Fruit fly (Drosophila melanogaster): ENCODE measurements around the gene CG42740.

The CG42740 gene

DNA sequence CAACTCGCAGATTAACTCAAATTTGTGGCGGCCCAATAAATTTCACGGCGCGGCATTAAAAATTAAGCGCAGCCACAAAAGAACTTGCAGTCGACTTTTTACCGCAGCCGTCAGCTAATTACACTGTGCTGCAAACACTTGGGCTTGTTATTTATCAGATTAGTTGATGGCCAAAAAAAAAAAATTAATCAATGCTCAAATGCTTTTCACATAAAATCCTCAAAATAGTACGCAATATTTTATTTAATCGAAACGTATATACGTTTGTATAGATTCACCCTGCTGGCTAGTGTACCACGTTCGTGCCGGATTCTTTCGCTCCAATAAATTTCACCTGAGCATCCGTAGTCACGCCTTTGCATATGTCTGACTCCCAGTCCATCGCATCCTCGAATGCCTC, 9.0 kb downstream of the CG42740 start (continued):
- TF ChIP-seq CG8290 (GFP tag; optimal IDR thresholded peaks at IDR 0.05) (no peak), CG8290 (tag; optimal IDR thresholded peaks at IDR 0.05) (peak in 1 of 2 experiments; percentile 52), CG12769 (tag; optimal IDR thresholded peaks at IDR 0.05) (peak; percentile 56), tin (GFP tag; optimal IDR thresholded peaks at IDR 0.05) (peak; percentile 59), CG7372 (GFP tag; IDR thresholded peaks at IDR 0.05) (peak; percentile 40; the same call in 1 of the 2 replicates), zfh1 (GFP tag; IDR thresholded peaks at IDR 0.05) (peak; percentile 74), CG17385 (GFP tag; optimal IDR thresholded peaks at IDR 0.05) (peak; percentile 31), CG17359 (tag; optimal IDR thresholded peaks at IDR 0.05) (peak; percentile 66), CG10147 (GFP tag; optimal IDR thresholded peaks at IDR 0.05) (peak; percentile 9), CG9609 (GFP tag; optimal IDR thresholded peaks at IDR 0.05) (peak; percentile 7), CG31388 (GFP tag; optimal IDR thresholded peaks at IDR 0.05) (no peak), CG32767 (GFP tag; IDR thresholded peaks at IDR 0.05) (0 out of 2 replicates have a peak, but pooled peaks have one; percentile 23), ranshi (GFP tag; IDR thresholded peaks at IDR 0.05) (peak; percentile 63; the same call in 1 of the 2 replicates), CG12104 (GFP tag; optimal IDR thresholded peaks at IDR 0.05) (peak; percentile 7), CG1602 (GFP tag; optimal IDR thresholded peaks at IDR 0.05) (no peak), CG14667 (GFP tag; IDR thresholded peaks at IDR 0.05) (no peak), Hsf (GFP tag; optimal IDR thresholded peaks at IDR 0.05) (peak; percentile 62), CG2116 (GFP tag; optimal IDR thresholded peaks at IDR 0.05) (no peak), pan (optimal IDR thresholded peaks at IDR 0.05) (no peak), pan (GFP tag; optimal IDR thresholded peaks at IDR 0.05 in 1 of 2, IDR thresholded peaks at IDR 0.05 in 1 of 2) (peak in 1 of 2 experiments; percentile 75), NC2α (GFP tag; optimal IDR thresholded peaks at IDR 0.05) (no peak), CG11456 (GFP tag; IDR thresholded peaks at IDR 0.05) (peak; percentile 61; the same call in 1 of the 3 replicates), scrt (GFP tag; optimal IDR thresholded peaks at IDR 0.05) (peak; percentile 20), CG10565 (GFP tag; optimal IDR thresholded peaks at IDR 0.05) (no peak), CG8089 (GFP tag; optimal IDR thresholded peaks at IDR 0.05) (peak; percentile 25), CG11723 (GFP tag; optimal IDR thresholded peaks at IDR 0.05) (no peak), CG15011 (GFP tag; optimal IDR thresholded peaks at IDR 0.05) (peak; percentile 24), CoRest (tag; optimal IDR thresholded peaks at IDR 0.05) (peak; percentile 36), CG4617 (GFP tag; optimal IDR thresholded peaks at IDR 0.05; ENCODE audit: borderline replicate concordance) (no peak), CG6272 (GFP tag; IDR thresholded peaks at IDR 0.05) (peak; percentile 38; the same call in 1 of the 2 replicates), Dll (GFP tag; IDR thresholded peaks at IDR 0.05; ENCODE audit: partially characterized antibody) (no peak), ttk (GFP tag; IDR thresholded peaks at IDR 0.05) (peak; percentile 51; the same call in 1 of the 2 replicates), tap (tag; optimal IDR thresholded peaks at IDR 0.05) (peak; percentile 17), CG10979 (tag; optimal IDR thresholded peaks at IDR 0.05) (peak; percentile 73), CG4424 (GFP tag; optimal IDR thresholded peaks at IDR 0.05) (peak; percentile 60), bab2 (GFP tag; optimal IDR thresholded peaks at IDR 0.05) (peak; percentile 59), gcm (GFP tag; optimal IDR thresholded peaks at IDR 0.05) (peak; percentile 32), usp (GFP tag; optimal IDR thresholded peaks at IDR 0.05) (no peak), her (GFP tag; optimal IDR thresholded peaks at IDR 0.05) (no peak), Gug (GFP tag; IDR thresholded peaks at IDR 0.05) (0 out of 4 replicates have a peak, but pooled peaks have one; percentile 1), Med (GFP tag) (peak; percentile 90), ken (GFP tag; IDR thresholded peaks at IDR 0.05) (0 out of 3 replicates have a peak, but pooled peaks have one; percentile 55), CG18599 (GFP tag; optimal IDR thresholded peaks at IDR 0.05) (peak; percentile 63), Vsx1 (GFP tag; optimal IDR thresholded peaks at IDR 0.05) (peak; percentile 45), vvl (GFP tag; IDR thresholded peaks at IDR 0.05) (peak; percentile 83), ci (GFP tag; IDR thresholded peaks at IDR 0.05) (peak; percentile 88), CG13775 (GFP tag; optimal IDR thresholded peaks at IDR 0.05) (no peak), slou (GFP tag; optimal IDR thresholded peaks at IDR 0.05) (no peak), CG32772 (GFP tag; IDR thresholded peaks at IDR 0.05) (peak; percentile 64; the same call in 1 of the 2 replicates), unpg (GFP tag; optimal IDR thresholded peaks at IDR 0.05) (peak; percentile 72), sim (GFP tag; IDR thresholded peaks at IDR 0.05) (no peak)

Data from whole organism, embryonic.